Worm (Caenorhabditis elegans): ENCODE measurements around the gene Y25C1A.2.

The Y25C1A.2 gene

ce11 chrII:3149521-3150190 lies 37.2 kb downstream of the Y25C1A.2 start, which contains the start of the genes T10D4.11 and T10D4.1:
TSS of gene T10D4.11 (minus strand) at chrII:3149621.
TSS of gene T10D4.1 (plus strand) at chrII:3150140.
- TF ChIP-seq mdt-29 (GFP tag; IDR thresholded peaks at IDR 0.05) (no peak), aha-1 (tag) (peak; percentile 3)

DNA sequence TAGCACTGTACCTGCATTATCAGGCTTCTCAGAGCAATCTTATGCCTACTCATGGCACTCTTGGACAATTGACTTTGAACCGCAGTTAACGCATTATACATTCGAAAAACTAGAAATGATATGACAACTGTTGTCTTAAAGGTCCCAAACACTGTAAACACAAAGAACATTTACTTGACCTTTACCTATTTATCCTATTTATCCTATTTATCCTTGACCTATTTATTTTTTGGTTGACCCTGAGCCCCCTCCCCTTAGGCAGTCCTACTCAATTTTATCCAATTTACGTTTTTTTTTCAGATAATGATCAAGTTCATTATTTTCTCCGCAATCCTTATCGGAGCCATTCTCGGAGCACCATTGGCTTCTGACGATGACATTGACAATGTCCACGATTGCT lies 39.2 kb downstream of the Y25C1A.2 start, which contains the start of the genes T10D4.14 and T10D4.19:
TSS of gene T10D4.14 (minus strand) at position 101 of the 400 bp plus-strand sequence.
TSS of gene T10D4.19 (plus strand) at position 304 of the 400 bp plus-strand sequence.
- TF ChIP-seq ceh-82 (tag; optimal IDR thresholded peaks at IDR 0.05) (no peak), daf-19 (GFP tag; conservative IDR thresholded peaks at IDR 0.05) (no peak), set-16 (GFP tag; IDR thresholded peaks at IDR 0.05) (no peak), nhr-76 (tag; optimal IDR thresholded peaks at IDR 0.05) (no peak), ceh-32 (tag; optimal IDR thresholded peaks at IDR 0.05; ENCODE audit: poor library complexity) (no peak), mdt-29 (GFP tag; IDR thresholded peaks at IDR 0.05) (no peak), Y48G9A.11 (GFP tag; IDR thresholded peaks at IDR 0.05) (no peak), mxl-3 (GFP tag; optimal IDR thresholded peaks at IDR 0.05) (no peak), lsy-2 (tag; optimal IDR thresholded peaks at IDR 0.05) (no peak), F26F4.8 (GFP tag; conservative IDR thresholded peaks at IDR 0.05) (no peak), F10B5.3 (tag; optimal IDR thresholded peaks at IDR 0.05) (no peak), ZK337.2 (GFP tag; IDR thresholded peaks at IDR 0.05) (no peak), duxl-1 (tag; optimal IDR thresholded peaks at IDR 0.05; ENCODE audit: poor library complexity) (no peak)

- TF ChIP-seq R02D3.7 (tag; optimal IDR thresholded peaks at IDR 0.05) = no peak
- TF ChIP-seq mdt-29 (GFP tag; IDR thresholded peaks at IDR 0.05) = no peak
- no peak for TF ChIP-seq madf-9 (GFP tag; conservative IDR thresholded peaks at IDR 0.05)
- no peak for TF ChIP-seq spr-3 (GFP tag; optimal IDR thresholded peaks at IDR 0.05)
- no peak for TF ChIP-seq dmd-6 (GFP tag; IDR thresholded peaks at IDR 0.05)
- no peak for TF ChIP-seq gei-8 (GFP tag; optimal IDR thresholded peaks at IDR 0.05)
- TF ChIP-seq ceh-62 (tag; optimal IDR thresholded peaks at IDR 0.05) = no peak
- TF ChIP-seq snpc-4 (tag; optimal IDR thresholded peaks at IDR 0.05) = no peak
- TF ChIP-seq aha-1 (tag) = no peak
- no peak for TF ChIP-seq ces-1 (GFP tag; optimal IDR thresholded peaks at IDR 0.05)
- TF ChIP-seq zip-2 (tag; optimal IDR thresholded peaks at IDR 0.05) = no peak
- TF ChIP-seq rbr-2 (tag; optimal IDR thresholded peaks at IDR 0.05) = no peak
- no peak for TF ChIP-seq daf-19 (GFP tag; conservative IDR thresholded peaks at IDR 0.05)
- no peak for TF ChIP-seq nhr-11 (tag; optimal IDR thresholded peaks at IDR 0.05)
- TF ChIP-seq nhr-10 (tag; optimal IDR thresholded peaks at IDR 0.05) = no peak
- no peak for TF ChIP-seq attf-4 (tag; optimal IDR thresholded peaks at IDR 0.05)
Measured at ce11 chrII:3154383-3154782, 42.0 kb downstream of the Y25C1A.2 start, which contains the start of gene sri-32. TSS of gene sri-32 (minus strand) at chrII:3154483.

ce11 chrII:3156749-3157148 lies 44.3 kb downstream of the Y25C1A.2 start, which contains the start of gene sri-33:
TSS of gene sri-33 (minus strand) at chrII:3156849.
- TF ChIP-seq Y5F2A.4 (GFP tag; optimal IDR thresholded peaks at IDR 0.05) (no peak), aha-1 (tag) (peak; percentile 34), jun-1 (tag; optimal IDR thresholded peaks at IDR 0.05) (no peak), lir-3 (tag; optimal IDR thresholded peaks at IDR 0.05) (no peak)

- no peak for TF ChIP-seq ceh-44 (GFP tag; IDR thresholded peaks at IDR 0.05)
- no peak for TF ChIP-seq nhr-41 (GFP tag; IDR thresholded peaks at IDR 0.05)
- no peak for TF ChIP-seq nhr-28 (tag; optimal IDR thresholded peaks at IDR 0.05)
- TF ChIP-seq ztf-7 (tag; optimal IDR thresholded peaks at IDR 0.05) = no peak
- no peak for TF ChIP-seq hlh-11 (tag; optimal IDR thresholded peaks at IDR 0.05)
- TF ChIP-seq snpc-1.2 (GFP tag; IDR thresholded peaks at IDR 0.05) = no peak
- TF ChIP-seq skn-1 (tag; optimal IDR thresholded peaks at IDR 0.05) = no peak
- TF ChIP-seq lim-7 (GFP tag; IDR thresholded peaks at IDR 0.05) = no peak
- no peak for TF ChIP-seq ceh-32 (tag; optimal IDR thresholded peaks at IDR 0.05; ENCODE audit: poor library complexity)
- no peak for TF ChIP-seq zip-2 (tag; optimal IDR thresholded peaks at IDR 0.05)
- no peak for TF ChIP-seq nhr-11 (tag; optimal IDR thresholded peaks at IDR 0.05)
- no peak for TF ChIP-seq F49E8.2 (tag; optimal IDR thresholded peaks at IDR 0.05; ENCODE audit: borderline replicate concordance)
Measured at ce11 chrII:3158985-3159384, 46.6 kb downstream of the Y25C1A.2 start, which contains the start of gene sri-34. TSS of gene sri-34 (minus strand) at chrII:3159085.
